Worm (Caenorhabditis elegans): ENCODE measurements around the gene C01G12.5.

Gene C01G12.5

DNA sequence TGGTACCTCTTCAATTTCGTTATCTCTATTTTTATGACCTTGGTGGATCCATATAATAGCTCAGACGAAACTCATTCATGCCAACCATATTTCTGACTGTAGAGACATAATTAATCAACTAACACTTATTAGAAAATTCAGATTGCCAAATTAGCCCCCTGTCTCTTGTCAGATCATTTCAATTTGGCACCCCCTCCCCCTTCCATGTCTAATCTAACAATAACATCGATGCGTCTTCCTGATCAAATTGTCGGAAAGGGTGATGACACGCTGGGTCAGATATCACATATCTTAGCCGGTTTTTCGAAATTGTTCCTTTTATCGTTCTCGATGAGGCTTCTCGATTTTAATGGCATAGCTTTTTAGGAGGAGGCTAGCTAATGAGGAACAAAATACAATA lies 24.0 kb upstream of the C01G12.5 start:
- no peak for TF ChIP-seq W03F9.2 (tag; optimal IDR thresholded peaks at IDR 0.05)
- no peak for TF ChIP-seq him-1 (tag; optimal IDR thresholded peaks at IDR 0.05)
- no peak for TF ChIP-seq dao-5 (tag; optimal IDR thresholded peaks at IDR 0.05)

DNA sequence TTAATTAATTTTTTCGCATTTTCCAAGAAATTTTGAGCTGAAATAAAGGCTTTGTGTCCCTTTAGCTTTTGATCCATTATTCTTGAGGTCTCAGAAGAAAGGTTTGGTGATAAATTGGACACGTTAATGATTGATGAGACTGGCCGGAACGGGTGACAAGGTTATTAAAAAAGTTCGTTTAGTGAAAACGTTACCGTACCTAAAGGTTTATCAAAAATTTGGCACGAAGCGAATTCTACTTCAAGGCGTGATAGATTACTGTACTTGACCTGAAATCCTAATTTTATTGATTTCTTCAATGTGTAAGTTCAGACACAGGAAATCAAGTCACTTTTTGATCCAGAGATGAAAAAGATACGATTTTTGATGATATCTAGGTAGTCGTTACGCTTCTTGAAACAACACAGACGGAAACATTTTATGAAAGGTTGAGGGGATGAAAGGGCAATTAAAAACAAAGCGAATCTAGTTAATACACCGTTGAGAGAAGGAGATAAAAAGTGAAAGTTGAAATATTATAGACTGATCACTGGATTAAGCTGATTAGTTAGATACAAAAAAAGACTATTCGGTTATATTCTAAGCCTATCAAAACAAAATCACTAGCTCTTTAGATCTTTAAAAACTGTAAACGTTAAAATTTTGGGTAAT lies 23.3 kb upstream of the C01G12.5 start:
- TF ChIP-seq W03F9.2 (tag; optimal IDR thresholded peaks at IDR 0.05) (no peak), dao-5 (tag; optimal IDR thresholded peaks at IDR 0.05) (no peak), him-1 (tag; optimal IDR thresholded peaks at IDR 0.05) (no peak)

DNA sequence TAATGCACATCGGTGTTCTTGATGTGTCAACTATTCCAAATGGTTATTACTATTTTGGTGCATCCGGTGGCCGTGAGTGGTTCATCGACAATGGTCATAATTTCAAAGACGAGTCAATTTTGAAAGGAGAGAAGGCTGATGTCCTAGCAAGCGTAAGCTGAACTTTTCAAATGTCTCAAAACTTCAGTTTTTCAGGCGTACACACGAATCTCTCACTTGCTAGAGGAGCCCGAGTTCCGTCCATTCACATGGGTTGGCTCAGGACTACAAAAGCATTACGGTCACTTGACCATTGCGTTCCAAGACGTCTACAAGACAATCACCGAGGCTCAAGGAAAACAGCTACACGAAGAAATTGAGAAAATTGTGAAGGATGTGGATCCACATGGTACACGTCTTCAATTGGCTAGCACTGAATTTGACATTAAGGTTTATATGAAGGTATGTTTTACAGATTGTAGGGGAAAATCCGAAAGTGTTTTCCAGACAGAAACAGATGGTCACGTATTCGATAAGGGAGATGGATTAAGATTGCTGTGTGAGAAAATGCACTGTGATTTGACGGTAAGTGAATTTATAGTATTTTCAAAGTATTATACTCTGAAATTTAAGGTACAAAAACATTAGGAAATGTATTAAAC lies 22.1 kb upstream of the C01G12.5 start:
- TF ChIP-seq W03F9.2 (tag; optimal IDR thresholded peaks at IDR 0.05) (no peak), him-1 (tag; optimal IDR thresholded peaks at IDR 0.05) (no peak), dao-5 (tag; optimal IDR thresholded peaks at IDR 0.05) (no peak)

DNA sequence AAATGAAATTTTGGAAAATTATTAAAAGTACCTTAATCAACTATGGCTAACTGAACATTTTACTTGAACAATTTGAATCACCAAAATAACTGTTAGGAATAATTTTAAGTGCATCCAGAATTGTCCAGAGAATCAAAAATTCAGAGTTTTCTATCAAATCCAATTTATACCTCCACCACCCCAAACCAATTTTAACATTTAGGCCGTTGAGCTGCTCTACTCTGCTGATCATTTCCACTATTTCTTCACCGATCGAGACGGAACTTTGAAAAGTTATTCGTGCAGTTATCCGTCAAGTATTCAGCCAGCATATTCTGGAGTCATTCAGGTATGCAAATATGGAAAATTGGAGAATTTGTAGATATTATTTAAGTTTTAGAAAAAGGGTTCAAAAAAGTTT lies 21.2 kb upstream of the C01G12.5 start:
- TF ChIP-seq him-1 (tag; optimal IDR thresholded peaks at IDR 0.05) (no peak), W03F9.2 (tag; optimal IDR thresholded peaks at IDR 0.05) (no peak), dao-5 (tag; optimal IDR thresholded peaks at IDR 0.05) (no peak)

DNA sequence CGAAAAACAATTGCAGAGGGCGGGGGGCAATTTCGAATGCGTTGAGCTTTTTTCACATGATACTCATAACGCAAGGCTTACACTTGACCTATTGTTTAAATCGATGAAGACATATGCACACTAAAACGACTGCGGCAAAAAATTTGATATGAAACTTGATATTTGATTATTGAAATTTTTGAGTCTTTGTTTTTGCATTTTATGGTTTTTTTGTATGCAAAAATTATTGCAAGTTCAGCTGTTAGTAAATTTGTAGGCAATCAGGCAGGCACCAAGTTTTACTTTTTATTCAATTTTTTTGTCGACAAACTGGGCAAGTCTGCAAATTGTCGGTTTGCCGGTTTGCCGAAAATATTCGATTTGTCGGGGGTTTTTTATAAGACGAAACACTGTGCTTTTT lies 18.9 kb upstream of the C01G12.5 start, which contains the start of gene arl-3:
arl-3 (plus strand) TSS at position 301 of the 400 bp plus-strand sequence.
- TF ChIP-seq dao-5 (tag; optimal IDR thresholded peaks at IDR 0.05) (no peak), him-1 (tag; optimal IDR thresholded peaks at IDR 0.05) (no peak), W03F9.2 (tag; optimal IDR thresholded peaks at IDR 0.05) (no peak)

DNA sequence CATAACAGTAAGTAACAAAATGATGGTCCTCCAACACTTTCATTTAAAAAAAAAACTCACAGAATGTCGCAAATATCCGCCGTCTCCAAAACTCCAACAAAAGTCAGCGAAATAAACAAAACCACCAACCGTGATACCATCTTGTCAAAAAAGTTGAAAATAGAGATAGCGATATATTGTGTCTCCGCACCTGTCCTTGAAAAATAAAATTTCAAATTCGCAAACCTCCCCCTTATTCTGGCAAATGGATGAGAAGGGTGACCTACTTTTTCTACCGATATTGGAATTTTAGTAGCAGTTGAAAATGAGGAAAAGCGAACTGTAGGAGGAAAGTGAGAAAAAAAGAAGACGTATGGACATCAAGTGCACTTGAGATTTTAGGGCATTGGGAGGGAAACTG lies 18.2 kb upstream of the C01G12.5 start, which contains the start of gene F19H8.2:
F19H8.2 (minus strand) TSS at position 391 of the 400 bp plus-strand sequence.
- TF ChIP-seq W03F9.2 (tag; optimal IDR thresholded peaks at IDR 0.05) (no peak), him-1 (tag; optimal IDR thresholded peaks at IDR 0.05) (no peak), dao-5 (tag; optimal IDR thresholded peaks at IDR 0.05) (no peak)

DNA sequence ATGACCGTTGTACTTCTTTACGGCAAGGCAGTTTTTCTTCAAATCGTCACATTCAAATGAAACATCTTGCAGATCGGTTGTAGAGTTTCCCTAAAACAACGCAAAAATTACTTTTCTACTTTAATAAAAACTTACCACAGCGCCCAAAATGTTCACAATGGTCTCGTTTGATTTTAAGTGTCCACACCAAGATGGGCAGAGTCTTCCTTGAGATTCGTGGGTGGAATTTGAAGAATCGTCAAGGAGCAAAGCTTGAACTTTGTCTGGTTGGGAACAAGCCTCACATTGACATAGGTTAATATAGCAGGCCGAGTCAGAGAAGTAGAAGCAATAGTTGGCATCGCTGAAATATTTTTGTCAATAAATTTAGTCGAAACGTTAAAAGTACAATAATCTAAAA lies 17.7 kb upstream of the C01G12.5 start:
- TF ChIP-seq him-1 (tag; optimal IDR thresholded peaks at IDR 0.05) (no peak), dao-5 (tag; optimal IDR thresholded peaks at IDR 0.05) (no peak), W03F9.2 (tag; optimal IDR thresholded peaks at IDR 0.05) (no peak)

DNA sequence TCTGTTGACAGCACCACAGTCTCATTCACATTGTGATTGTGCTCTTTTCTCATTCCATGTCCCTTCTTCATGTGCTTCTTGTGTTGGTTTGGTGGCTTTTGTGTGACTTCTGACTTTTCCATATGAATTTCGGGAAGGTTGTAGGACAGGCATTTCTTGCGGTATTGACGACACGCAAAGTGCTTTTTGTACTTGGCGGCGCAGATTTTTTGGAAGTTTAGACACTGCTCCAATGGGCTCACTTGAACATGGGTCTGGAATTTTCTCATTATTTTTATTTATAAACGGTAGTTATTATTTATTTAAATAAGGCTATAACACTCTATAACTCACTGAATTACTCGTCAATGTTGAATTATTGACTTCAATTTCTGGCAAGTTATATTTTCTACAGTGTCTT lies 17.0 kb upstream of the C01G12.5 start:
- TF ChIP-seq him-1 (tag; optimal IDR thresholded peaks at IDR 0.05) (no peak), dao-5 (tag; optimal IDR thresholded peaks at IDR 0.05) (no peak), W03F9.2 (tag; optimal IDR thresholded peaks at IDR 0.05) (no peak)

DNA sequence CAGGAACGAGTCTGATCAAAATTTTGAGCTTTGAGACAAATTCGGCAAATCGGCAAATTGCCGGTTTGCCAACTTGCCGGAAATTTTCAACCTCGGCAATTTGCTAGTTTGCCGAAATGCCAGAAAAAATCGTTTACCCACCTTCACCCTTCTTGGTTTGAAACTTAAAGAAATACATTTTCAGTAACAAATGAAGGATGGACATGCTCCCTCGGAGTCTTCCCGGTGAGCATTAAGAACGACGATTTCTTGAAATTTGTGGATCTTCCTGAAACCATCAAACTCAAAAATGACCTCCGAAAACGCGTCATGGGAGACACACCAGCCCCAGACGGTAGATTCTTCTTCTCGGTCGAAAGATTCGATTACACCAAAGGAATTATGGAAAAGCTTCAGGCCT lies 15.4 kb upstream of the C01G12.5 start:
- no peak for TF ChIP-seq him-1 (tag; optimal IDR thresholded peaks at IDR 0.05)
- no peak for TF ChIP-seq dao-5 (tag; optimal IDR thresholded peaks at IDR 0.05)
- TF ChIP-seq W03F9.2 (tag; optimal IDR thresholded peaks at IDR 0.05), result no peak

DNA sequence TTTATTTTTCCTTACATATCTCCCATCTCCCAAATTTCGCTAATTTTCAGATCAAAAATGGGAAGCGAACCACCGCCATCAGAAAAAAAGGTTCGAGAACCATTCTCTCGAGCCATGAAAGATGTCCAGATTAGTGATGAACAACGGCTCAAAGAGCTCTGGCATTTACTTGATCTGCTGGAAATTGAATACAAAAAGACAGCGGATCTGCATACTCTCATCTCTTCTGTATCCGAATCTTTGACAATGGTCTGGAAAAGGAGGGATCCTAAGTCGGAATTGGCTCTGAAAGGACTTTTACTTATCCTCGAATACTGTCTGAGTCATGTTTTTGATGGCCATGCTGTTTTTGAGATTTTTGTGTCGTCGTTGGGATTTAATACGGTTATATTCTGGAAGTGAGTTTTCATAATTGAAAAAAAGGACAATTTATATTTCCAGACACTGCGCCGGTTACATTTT lies 13.6 kb upstream of the C01G12.5 start, which contains the start of gene tps-2:
tps-2 (plus strand) TSS at position 51 of the 462 bp plus-strand sequence.
- TF ChIP-seq dao-5 (tag; optimal IDR thresholded peaks at IDR 0.05), result no peak
- TF ChIP-seq him-1 (tag; optimal IDR thresholded peaks at IDR 0.05), result no peak
- TF ChIP-seq W03F9.2 (tag; optimal IDR thresholded peaks at IDR 0.05), result no peak

DNA sequence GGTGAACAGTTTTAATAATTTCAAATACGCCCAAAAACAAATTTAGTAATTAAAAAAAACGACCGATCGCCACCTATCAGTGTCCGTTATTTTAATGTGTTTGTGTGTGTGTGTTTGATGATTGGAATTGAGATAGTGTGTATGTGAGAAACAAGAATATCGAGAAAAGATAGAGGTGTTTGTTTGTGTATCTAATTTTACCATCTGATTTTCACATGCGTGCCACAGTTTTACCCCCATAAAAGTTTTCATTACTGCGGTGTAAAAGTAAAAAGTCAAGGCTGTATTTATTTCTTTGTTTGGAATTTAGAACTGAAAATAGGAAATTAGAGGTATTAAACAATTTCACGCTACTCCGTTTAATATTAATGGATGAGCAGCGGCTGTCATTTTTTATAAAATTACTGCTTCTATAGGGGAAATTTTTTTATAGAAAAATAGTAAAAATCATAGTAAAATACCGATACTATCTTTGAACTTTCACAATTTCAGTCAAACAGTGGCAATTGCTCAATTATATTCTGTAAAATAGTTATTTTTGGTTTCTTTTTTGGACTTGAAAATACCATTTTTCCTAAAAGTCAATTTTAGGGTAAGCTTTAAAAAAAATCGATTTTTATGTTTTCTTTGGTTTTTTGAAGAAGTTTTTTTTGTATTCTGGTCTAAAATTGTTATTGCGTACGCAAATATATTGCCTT lies 12.8 kb upstream of the C01G12.5 start:
- TF ChIP-seq dao-5 (tag; optimal IDR thresholded peaks at IDR 0.05), result no peak
- no peak for TF ChIP-seq him-1 (tag; optimal IDR thresholded peaks at IDR 0.05)
- no peak for TF ChIP-seq W03F9.2 (tag; optimal IDR thresholded peaks at IDR 0.05)

DNA sequence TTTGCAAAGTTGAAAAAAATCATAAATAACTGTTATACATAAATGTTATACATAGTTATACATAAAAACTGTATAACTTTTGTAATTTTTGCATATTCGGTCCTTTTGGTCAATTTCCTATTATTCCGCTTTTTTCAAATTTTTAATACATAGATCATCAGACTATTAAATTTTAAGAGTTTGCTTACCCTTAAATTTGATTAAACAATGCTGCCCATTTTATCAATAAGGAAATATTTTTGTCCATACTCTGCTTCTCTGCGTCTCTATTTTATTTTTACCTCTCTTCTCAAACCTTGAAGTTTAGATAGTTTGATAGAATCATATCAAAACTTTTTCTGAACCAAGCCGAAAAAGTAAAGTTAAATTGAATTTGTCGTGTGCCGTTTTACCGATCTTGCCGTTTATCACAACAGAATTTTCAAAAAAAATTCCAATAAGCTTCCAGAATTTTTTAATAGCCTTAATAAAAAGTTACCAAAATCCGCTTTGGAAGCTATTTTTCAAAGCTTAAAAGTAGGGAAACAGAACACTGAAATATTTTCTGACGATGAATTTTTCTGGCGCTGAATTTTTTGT lies 12.1 kb upstream of the C01G12.5 start:
- no peak for TF ChIP-seq dao-5 (tag; optimal IDR thresholded peaks at IDR 0.05)

DNA sequence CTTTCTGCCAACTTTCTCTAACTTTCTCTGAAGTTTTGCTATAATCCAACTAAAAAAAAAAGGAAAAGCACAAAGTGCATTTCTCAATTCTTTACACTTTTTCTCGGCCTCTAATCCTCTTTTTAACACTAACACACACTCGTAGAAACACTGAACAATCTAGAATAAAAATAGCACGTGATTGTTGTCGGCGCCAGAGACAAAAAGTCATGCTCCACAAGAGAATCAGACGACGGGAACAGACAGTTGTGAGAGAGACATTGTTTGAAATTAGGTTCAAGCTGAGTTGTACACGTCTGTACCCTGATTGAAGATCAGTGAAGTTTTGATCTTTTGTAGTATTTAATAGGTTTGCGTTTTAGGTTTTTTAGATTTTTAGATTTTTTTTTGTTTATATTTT lies 11.1 kb upstream of the C01G12.5 start:
- TF ChIP-seq dao-5 (tag; optimal IDR thresholded peaks at IDR 0.05) (no peak), him-1 (tag; optimal IDR thresholded peaks at IDR 0.05) (no peak), W03F9.2 (tag; optimal IDR thresholded peaks at IDR 0.05) (no peak)

DNA sequence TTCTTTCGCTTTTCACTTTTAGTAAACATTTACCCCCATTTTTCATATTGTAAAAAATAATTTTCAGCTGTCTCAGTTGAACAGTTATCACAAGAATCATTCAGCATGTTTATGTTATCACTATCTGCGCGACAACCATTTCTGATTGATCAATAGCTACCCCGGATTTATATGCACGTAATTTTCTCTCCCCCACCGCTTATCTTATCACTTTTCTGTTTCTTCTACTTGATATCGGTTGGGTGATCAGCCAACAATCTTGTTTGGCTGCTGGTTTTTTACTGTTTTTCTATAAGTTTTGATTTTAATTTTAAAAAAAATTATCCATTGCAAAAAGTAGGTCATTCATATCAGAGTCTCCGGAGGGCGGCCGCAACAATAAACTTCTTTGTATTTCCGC lies 10.5 kb upstream of the C01G12.5 start:
- TF ChIP-seq him-1 (tag; optimal IDR thresholded peaks at IDR 0.05), result no peak
- no peak for TF ChIP-seq W03F9.2 (tag; optimal IDR thresholded peaks at IDR 0.05)
- no peak for TF ChIP-seq dao-5 (tag; optimal IDR thresholded peaks at IDR 0.05)

Data from whole organism, L4/young adult.